Fruit fly (Drosophila melanogaster): ENCODE results near the gene glec.

The glec gene

dm6 chr3R:21828785-21829486, 27.1 kb downstream of the glec start:
- TF ChIP-seq noc (tag; optimal IDR thresholded peaks at IDR 0.05) = no peak

DNA sequence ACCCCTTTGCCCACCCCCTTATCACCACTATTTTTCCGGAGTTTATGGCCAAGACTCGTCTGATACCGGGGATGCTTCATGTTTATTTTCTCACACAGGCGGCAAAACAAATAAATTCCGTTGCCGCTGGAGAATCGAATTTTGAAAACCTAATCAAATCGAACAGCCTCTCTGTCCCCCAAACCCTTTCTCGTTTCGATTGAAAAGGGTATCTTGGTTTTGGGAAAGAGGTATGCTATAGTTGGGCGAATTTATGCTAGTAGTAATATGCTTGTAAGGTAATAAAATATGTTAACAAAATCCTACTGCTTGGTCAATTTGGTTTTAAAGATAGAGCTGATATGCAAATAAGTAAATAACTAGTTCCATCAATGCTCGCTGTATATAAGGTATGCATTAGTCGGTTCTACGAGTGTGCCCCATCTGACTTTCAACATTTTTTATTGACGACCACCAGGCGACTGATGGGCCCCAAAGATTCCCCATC, 28.0 kb downstream of the glec start:
- TF ChIP-seq noc (tag; optimal IDR thresholded peaks at IDR 0.05) = no peak

DNA sequence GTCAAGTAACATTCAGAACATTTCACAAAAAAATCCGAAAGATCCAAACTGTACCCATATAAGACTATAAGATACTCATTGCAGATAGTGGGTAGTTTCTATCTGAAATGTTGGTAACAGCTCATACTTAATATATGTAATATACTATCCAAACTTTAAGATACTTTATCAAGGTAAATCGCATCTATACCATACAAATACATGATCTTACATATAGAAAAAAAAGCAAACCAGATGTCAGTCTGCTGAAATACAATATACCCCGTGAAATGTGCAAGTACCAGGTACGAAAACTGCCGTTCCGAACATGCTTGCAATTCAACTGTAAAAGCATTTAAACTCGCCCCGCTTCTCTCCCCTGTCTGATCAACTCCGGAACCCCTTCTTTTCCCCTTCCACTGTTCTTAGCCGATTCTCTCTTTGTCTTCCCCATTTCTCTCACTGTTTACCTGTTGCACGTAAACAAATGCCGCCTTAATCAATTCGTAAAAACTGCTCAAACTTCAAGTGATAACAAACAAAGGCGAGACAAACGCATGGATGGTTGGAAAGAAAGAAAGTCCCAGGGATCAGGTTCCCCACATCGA, 28.5 kb downstream of the glec start:
- TF ChIP-seq noc (tag; optimal IDR thresholded peaks at IDR 0.05) = no peak

dm6 chr3R:21825775-21826558, 30.1 kb downstream of the glec start:
- TF ChIP-seq noc (tag; optimal IDR thresholded peaks at IDR 0.05) = no peak

DNA sequence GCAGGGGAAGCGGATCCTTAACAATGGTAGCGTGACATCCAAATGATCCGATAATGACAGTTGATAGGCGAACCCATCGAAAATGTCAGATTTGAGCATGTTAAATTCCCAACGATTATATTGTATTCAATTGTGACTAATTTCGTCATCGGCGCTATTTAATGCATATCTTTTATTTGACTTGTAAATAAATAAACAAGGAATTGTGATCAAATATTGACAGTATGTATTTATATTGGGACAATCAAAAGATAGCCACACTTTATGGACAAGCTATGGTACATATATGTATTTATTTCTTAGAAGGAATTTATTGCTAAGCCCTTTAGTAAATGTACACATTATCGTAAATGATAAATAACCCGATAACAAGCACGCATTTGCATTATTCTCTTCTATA, 30.9 kb downstream of the glec start:
- no peak for TF ChIP-seq noc (tag; optimal IDR thresholded peaks at IDR 0.05)

- no peak for TF ChIP-seq noc (tag; optimal IDR thresholded peaks at IDR 0.05)
Measured at dm6 chr3R:21824407-21825006, 31.6 kb downstream of the glec start.

DNA sequence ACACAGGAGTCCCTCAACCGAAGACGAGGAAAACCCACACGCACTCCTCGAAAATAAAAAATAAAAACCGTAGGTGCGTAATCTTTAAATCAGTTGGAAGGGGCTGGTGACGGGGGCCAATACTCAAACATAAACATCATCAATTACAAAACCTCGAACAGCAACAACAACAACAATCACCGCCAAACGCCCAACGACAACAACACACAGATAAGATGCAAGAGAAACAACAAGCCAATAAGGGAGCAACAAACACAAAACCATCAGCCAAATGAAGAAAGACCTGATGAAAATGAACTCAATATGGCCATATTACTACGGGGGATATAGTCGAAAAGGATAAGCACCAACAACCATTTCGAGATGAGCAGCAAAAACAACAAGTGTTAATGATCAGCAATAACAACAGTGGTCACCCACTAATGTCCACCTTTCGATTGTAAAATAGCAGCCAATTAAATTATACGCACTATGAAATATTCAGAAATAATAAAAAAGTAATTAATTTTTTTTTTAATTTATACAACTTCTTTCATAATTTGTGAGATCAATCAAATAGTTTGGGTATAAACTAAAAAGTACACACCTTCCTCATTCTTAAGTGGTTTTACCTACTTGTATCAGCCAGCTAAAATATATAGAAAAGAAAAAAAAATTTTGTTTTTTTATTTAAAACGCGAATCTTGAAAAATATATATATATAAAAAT, 32.2 kb downstream of the glec start:
- no peak for TF ChIP-seq noc (tag; optimal IDR thresholded peaks at IDR 0.05)

DNA sequence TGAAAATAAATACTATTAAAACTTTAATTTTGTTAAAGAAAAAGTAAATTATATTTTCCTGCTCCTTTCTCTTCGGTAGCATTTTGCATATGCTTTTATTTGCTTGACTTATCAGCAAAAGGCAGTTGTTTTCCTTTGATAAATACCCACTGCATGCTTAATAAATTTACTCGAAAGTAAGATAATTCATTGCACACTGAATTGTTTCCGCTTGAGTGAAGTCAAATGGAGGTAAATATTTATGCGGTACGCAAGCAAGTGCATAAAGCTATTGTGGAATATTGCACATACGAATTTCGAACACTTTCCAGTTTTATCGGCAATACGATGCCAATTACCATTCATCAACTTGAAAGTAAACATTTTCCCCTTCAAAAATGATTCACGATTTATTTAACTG, 33.0 kb downstream of the glec start:
- no peak for TF ChIP-seq noc (tag; optimal IDR thresholded peaks at IDR 0.05)

dm6 chr3R:21822562-21822933, 33.5 kb downstream of the glec start, which contains the start of gene CASK:
CASK (minus strand) TSS chr3R:21822674.
- TF ChIP-seq noc (tag; optimal IDR thresholded peaks at IDR 0.05) = no peak

DNA sequence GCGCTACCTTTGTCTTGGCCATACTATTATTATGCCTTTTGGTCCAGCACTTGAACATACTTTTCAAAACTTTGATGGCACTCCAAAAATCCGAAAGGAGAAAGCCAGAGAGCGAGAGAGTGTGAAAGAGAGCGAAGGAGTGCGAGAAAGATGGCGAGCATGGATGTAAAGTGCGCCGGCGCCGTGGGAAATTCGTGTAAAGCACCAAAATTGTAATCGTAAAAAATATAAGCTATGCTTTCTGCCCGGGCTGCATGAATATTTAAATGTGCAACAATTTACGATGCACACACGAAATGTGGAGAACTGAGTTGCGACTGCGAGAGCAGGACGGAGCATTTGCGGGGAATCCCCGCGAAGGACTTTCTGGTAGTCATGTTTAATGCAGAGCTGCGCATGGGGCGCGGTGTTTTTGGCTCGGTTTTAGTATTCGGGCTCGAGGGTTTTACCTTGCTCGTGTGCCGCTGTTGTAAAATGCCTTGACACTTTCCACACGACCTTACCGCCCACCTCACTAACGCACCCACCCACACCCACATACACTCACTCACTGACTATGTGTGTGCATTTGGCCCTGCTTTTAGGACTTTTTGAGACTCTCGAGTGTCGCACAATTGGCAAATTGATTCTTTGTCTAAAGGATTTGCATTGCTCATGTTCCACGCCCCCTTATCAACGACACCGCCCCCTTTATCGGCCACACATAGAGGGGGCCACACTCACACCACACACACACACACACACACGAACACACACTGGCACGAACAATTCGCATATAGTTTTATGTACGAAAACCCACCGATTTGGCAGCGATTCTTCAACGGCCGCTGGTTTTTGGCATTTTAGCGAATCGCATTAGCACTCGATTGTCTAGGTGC, 34.1 kb downstream of the glec start:
- no peak for TF ChIP-seq noc (tag; optimal IDR thresholded peaks at IDR 0.05)

DNA sequence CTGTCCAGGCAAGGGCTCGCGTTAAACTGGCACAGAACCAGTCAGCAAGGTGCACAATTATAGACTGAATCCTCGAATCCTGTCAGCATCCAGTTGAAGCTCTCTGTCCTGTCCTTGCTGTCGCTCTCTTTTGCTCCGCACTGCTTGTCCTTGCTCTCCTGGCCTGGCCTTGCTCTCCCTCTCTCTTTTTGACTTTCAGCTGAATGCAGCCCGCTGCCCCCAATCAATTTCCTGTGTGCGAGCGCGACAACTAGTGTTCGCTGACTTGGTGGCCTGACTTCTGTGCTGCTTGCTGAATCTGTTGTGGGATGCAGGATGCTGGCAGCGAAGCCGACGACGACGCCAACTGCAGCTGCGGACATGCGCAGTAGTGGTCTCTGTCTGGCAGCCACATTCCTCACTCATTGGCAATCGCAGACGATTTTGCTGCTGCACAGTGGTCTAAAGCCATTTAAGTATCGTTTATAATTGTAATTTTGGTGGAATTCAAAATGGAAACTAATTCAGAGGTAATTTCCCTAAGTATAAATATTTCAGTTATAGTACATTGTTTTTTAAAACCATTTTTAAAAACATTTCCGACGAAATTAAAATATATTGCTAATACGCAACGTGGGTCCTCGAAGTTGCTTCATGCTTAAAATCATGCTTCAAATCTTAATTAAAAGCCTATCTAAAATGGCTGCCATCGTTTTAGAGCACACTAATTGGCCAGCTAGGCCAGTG, 47.3 kb downstream of the glec start:
- TF ChIP-seq noc (tag; optimal IDR thresholded peaks at IDR 0.05) = no peak

dm6 chr3R:21807264-21807663, 48.8 kb downstream of the glec start:
- no peak for TF ChIP-seq noc (tag; optimal IDR thresholded peaks at IDR 0.05)
